Worm (Caenorhabditis elegans) whole organism, L4 larva: Measurements from ENCODE around the gene B0272.3.

Experiments
- F26F4.8 ChIP-seq: fragments of 200-800 bp; sonication (Bioruptor generic); conservative IDR thresholded peaks from 2 replicates; pipeline ENCODE4 v1.3.6; 2022; ENCODE audit warnings: missing genetic modification characterization, missing compliant biosample characterization
- F44E2.7 ChIP-seq: fragments of 200-800 bp; sonication (Bioruptor generic); IDR thresholded peaks from 2 replicates; pipeline ENCODE4 v2.1.2; 2022; ENCODE audit warnings: missing genetic modification characterization, missing compliant biosample characterization
- F49E8.2 ChIP-seq: sonication (generic microtip); optimal IDR thresholded peaks from 2 replicates; lab custom pipeline; 2016; ENCODE audit warnings: missing compliant biosample characterization, mild to moderate bottlenecking, missing genetic modification characterization, borderline replicate concordance
- Y105C5A.15 ChIP-seq: fragments of 200-800 bp; sonication (Bioruptor generic); IDR thresholded peaks from 2 replicates; pipeline ENCODE4 v1.3.6; 2022; ENCODE audit warnings: missing genetic modification characterization, missing compliant biosample characterization
- Y48G9A.11 ChIP-seq: fragments of 200-800 bp; sonication (Bioruptor generic); IDR thresholded peaks from 2 replicates; pipeline ENCODE4 v1.3.6; 2022; ENCODE audit warnings: missing genetic modification reagents, missing genetic modification characterization, missing compliant biosample characterization
- Y5F2A.4 ChIP-seq: fragments of 200-800 bp; sonication (Bioruptor generic); optimal IDR thresholded peaks from 2 replicates; lab custom pipeline; 2018; ENCODE audit warnings: mild to moderate bottlenecking, missing genetic modification characterization, missing compliant biosample characterization
- Y75B8A.6 ChIP-seq: fragments of 200-800 bp; sonication (Bioruptor generic); IDR thresholded peaks from 2 replicates; pipeline ENCODE4 v1.3.6; 2022; ENCODE audit warnings: missing genetic modification reagents, missing genetic modification characterization, missing compliant biosample characterization
- aly-2 ChIP-seq: sonication (generic microtip); optimal IDR thresholded peaks from 2 replicates; lab custom pipeline; 2018; ENCODE audit warnings: missing biosample characterization, missing genetic modification characterization
- arid-1 ChIP-seq: fragments of 200-800 bp; sonication (Bioruptor generic); conservative IDR thresholded peaks from 2 replicates; pipeline ENCODE4 v1.3.6; 2022; ENCODE audit warnings: missing genetic modification reagents, missing genetic modification characterization, missing compliant biosample characterization
- ceh-32 ChIP-seq: sonication (generic microtip); optimal IDR thresholded peaks from 2 replicates; lab custom pipeline; 2016; ENCODE audit warnings: mild to moderate bottlenecking, missing genetic modification characterization, missing compliant biosample characterization; ENCODE audit not compliant: poor library complexity
- ceh-44 ChIP-seq: fragments of 200-800 bp; sonication (Bioruptor generic); IDR thresholded peaks from 2 replicates; pipeline ENCODE4 v1.3.6; 2022; ENCODE audit warnings: missing genetic modification reagents, missing genetic modification characterization, missing compliant biosample characterization
- ceh-62 ChIP-seq: sonication (generic microtip); optimal IDR thresholded peaks from 2 replicates; lab custom pipeline; 2017; ENCODE audit warnings: missing biosample characterization, missing genetic modification characterization
- daf-16 ChIP-seq, 3 experiments: sonication (generic microtip); optimal IDR thresholded peaks; 2 replicates each; lab custom pipeline; 2016 to 2017; ENCODE audit warnings: missing genetic modification characterization in 3 of 3, missing genetic modification reagents in 3 of 3, mild to moderate bottlenecking in 2 of 3, missing compliant biosample characterization in 2 of 3, missing biosample characterization in 1 of 3, moderate library complexity in 1 of 3
- dmd-8 ChIP-seq: fragments of 200-800 bp; sonication (Bioruptor generic); IDR thresholded peaks from 2 replicates; pipeline ENCODE4 v1.3.6; 2022; ENCODE audit warnings: missing genetic modification characterization, missing compliant biosample characterization
- dmd-9 ChIP-seq: fragments of 200-800 bp; sonication (Bioruptor generic); IDR thresholded peaks from 2 replicates; pipeline ENCODE4 v1.3.6; 2022; ENCODE audit warnings: missing genetic modification reagents, missing genetic modification characterization, missing compliant biosample characterization
- dpl-1 ChIP-seq: fragments of 150-350 bp; optimal IDR thresholded peaks from 2 replicates; lab custom pipeline; 2014; ENCODE audit warnings: missing biosample characterization, missing genetic modification reagents, missing genetic modification characterization
- dve-1 ChIP-seq: sonication (generic microtip); optimal IDR thresholded peaks from 2 replicates; lab custom pipeline; 2017; ENCODE audit warnings: antibody characterized with exemption, mild to moderate bottlenecking, missing genetic modification characterization, missing compliant biosample characterization; ENCODE audit not compliant: insufficient read depth
- egl-27 ChIP-seq: sonication (generic microtip); optimal IDR thresholded peaks from 3 replicates; lab custom pipeline; 2017; ENCODE audit warnings: missing biosample characterization, missing genetic modification reagents, missing genetic modification characterization
- gei-8 ChIP-seq: fragments of 200-800 bp; sonication (Bioruptor generic); optimal IDR thresholded peaks from 2 replicates; lab custom pipeline; 2018; ENCODE audit warnings: mild to moderate bottlenecking, missing genetic modification characterization, missing compliant biosample characterization
- hlh-11 ChIP-seq: fragments of 200-800 bp; sonication (Bioruptor generic); optimal IDR thresholded peaks from 2 replicates; lab custom pipeline; 2018; ENCODE audit warnings: mild to moderate bottlenecking, missing genetic modification characterization, missing compliant biosample characterization
- lim-7 ChIP-seq: fragments of 200-800 bp; sonication (Bioruptor generic); IDR thresholded peaks from 2 replicates; pipeline ENCODE4 v1.3.6; 2022; ENCODE audit warnings: missing genetic modification characterization, missing compliant biosample characterization
- lin-1 ChIP-seq: fragments of 200-800 bp; sonication (Bioruptor generic); IDR thresholded peaks from 2 replicates; pipeline ENCODE4 v1.3.6; 2022; ENCODE audit warnings: missing genetic modification reagents, missing genetic modification characterization, missing compliant biosample characterization
- lin-13 ChIP-seq: fragments of 150-350 bp; optimal IDR thresholded peaks from 2 replicates; lab custom pipeline; 2014; ENCODE audit warnings: missing biosample characterization, missing genetic modification reagents, missing genetic modification characterization
- lin-29 ChIP-seq: fragments of 200-800 bp; sonication (Bioruptor generic); IDR thresholded peaks from 2 replicates; pipeline ENCODE4 v1.3.6; 2022; ENCODE audit warnings: missing genetic modification reagents, missing genetic modification characterization, missing compliant biosample characterization
- lin-39 ChIP-seq: fragments of 150-350 bp; optimal IDR thresholded peaks from 2 replicates; lab custom pipeline; 2014; ENCODE audit warnings: missing biosample characterization, missing genetic modification reagents, missing genetic modification characterization
- lir-3 ChIP-seq: sonication (generic microtip); optimal IDR thresholded peaks from 2 replicates; lab custom pipeline; 2016; ENCODE audit warnings: mild to moderate bottlenecking, missing genetic modification characterization, missing compliant biosample characterization
- madf-5 ChIP-seq, 2 experiments: fragments of 200-800 bp; sonication (Bioruptor generic); IDR thresholded peaks; 2 replicates each; pipeline ENCODE4 v1.3.6; 2022; ENCODE audit warnings: missing compliant biosample characterization in 2 of 2, missing genetic modification characterization in 2 of 2
- madf-9 ChIP-seq: fragments of 200-800 bp; sonication (Bioruptor generic); conservative IDR thresholded peaks from 2 replicates; pipeline ENCODE4 v1.3.6; 2022; ENCODE audit warnings: missing genetic modification reagents, missing genetic modification characterization, missing compliant biosample characterization
- mdl-1 ChIP-seq, 2 experiments: fragments of 150-350 bp in 1 of 2; sonication (generic microtip) in 1 of 2; optimal IDR thresholded peaks; 2 replicates each; lab custom pipeline; 2014 to 2017; ENCODE audit warnings: missing biosample characterization in 2 of 2, missing genetic modification characterization in 2 of 2
- mes-2 ChIP-seq: sonication (generic microtip); optimal IDR thresholded peaks from 2 replicates; lab custom pipeline; 2016; ENCODE audit warnings: missing genotype, mild to moderate bottlenecking, missing genetic modification characterization, missing compliant biosample characterization; ENCODE audit not compliant: poor library complexity, severe bottlenecking
- mxl-2 ChIP-seq: fragments of 200-800 bp; sonication (Bioruptor generic); conservative IDR thresholded peaks from 2 replicates; pipeline ENCODE4 v1.3.6; 2022; ENCODE audit warnings: missing genetic modification reagents, missing genetic modification characterization, missing compliant biosample characterization
- nhr-102 ChIP-seq: sonication (generic microtip); optimal IDR thresholded peaks from 2 replicates; lab custom pipeline; 2016; ENCODE audit warnings: mild to moderate bottlenecking, missing genetic modification characterization, moderate library complexity, missing compliant biosample characterization
- nhr-25 ChIP-seq: sonication (generic microtip); optimal IDR thresholded peaks from 2 replicates; lab custom pipeline; 2017; ENCODE audit warnings: missing genetic modification characterization, mild to moderate bottlenecking, missing compliant biosample characterization, antibody characterized with exemption, moderate library complexity, borderline replicate concordance; ENCODE audit not compliant: insufficient read depth
- nhr-42 ChIP-seq: fragments of 200-800 bp; sonication (Bioruptor generic); IDR thresholded peaks from 2 replicates; pipeline ENCODE4 v1.3.6; 2022; ENCODE audit warnings: missing genetic modification characterization, missing compliant biosample characterization
- nhr-48 ChIP-seq: sonication (generic microtip); optimal IDR thresholded peaks from 2 replicates; lab custom pipeline; 2016; ENCODE audit warnings: mild to moderate bottlenecking, missing genetic modification characterization, missing compliant biosample characterization
- pha-4 ChIP-seq, 2 experiments: fragments of 150-350 bp in 1 of 2; fragments of 200-800 bp in 1 of 2; sonication (Bioruptor generic) in 1 of 2; IDR thresholded peaks in 1 of 2; optimal IDR thresholded peaks in 1 of 2; 2 replicates each; pipeline versions ENCODE4 v1.3.6 to Lab custom; 2014 to 2022; ENCODE audit warnings: missing genetic modification characterization in 2 of 2, missing genetic modification reagents in 2 of 2, missing biosample characterization in 1 of 2, missing compliant biosample characterization in 1 of 2
- pqm-1 ChIP-seq: sonication (generic microtip); optimal IDR thresholded peaks from 2 replicates; lab custom pipeline; 2017; ENCODE audit warnings: missing biosample characterization, missing genetic modification characterization
- saeg-2 ChIP-seq: fragments of 200-800 bp; sonication (Bioruptor generic); IDR thresholded peaks from 2 replicates; pipeline ENCODE4 v1.3.6; 2022; ENCODE audit warnings: missing genetic modification reagents, missing genetic modification characterization, missing compliant biosample characterization
- set-16 ChIP-seq: fragments of 200-800 bp; sonication (Bioruptor generic); IDR thresholded peaks from 2 replicates; pipeline ENCODE4 v1.3.6; 2022; ENCODE audit warnings: missing genetic modification reagents, missing genetic modification characterization, missing compliant biosample characterization
- skn-1 ChIP-seq: fragments of 150-350 bp; optimal IDR thresholded peaks from 2 replicates; lab custom pipeline; 2014; ENCODE audit warnings: missing biosample characterization, missing genetic modification characterization
- snpc-1.2 ChIP-seq: fragments of 200-800 bp; sonication (Bioruptor generic); IDR thresholded peaks from 2 replicates; pipeline ENCODE4 v1.3.6; 2022; ENCODE audit warnings: missing genetic modification reagents, missing genetic modification characterization, missing compliant biosample characterization
- spr-1 ChIP-seq: sonication (generic microtip); optimal IDR thresholded peaks from 2 replicates; lab custom pipeline; 2016; ENCODE audit warnings: mild to moderate bottlenecking, missing genetic modification characterization, missing compliant biosample characterization
- spr-3 ChIP-seq: fragments of 200-800 bp; sonication (Bioruptor generic); optimal IDR thresholded peaks from 2 replicates; lab custom pipeline; 2018; ENCODE audit warnings: mild to moderate bottlenecking, missing genetic modification characterization, missing compliant biosample characterization
- tag-97 ChIP-seq: fragments of 200-800 bp; sonication (Bioruptor generic); IDR thresholded peaks from 2 replicates; pipeline ENCODE4 v1.3.6; 2022; ENCODE audit warnings: missing genetic modification characterization, missing compliant biosample characterization
- unc-130 ChIP-seq: sonication (generic microtip); optimal IDR thresholded peaks from 2 replicates; lab custom pipeline; 2016; ENCODE audit warnings: missing genetic modification reagents, missing genetic modification characterization, missing compliant biosample characterization
- unc-39 ChIP-seq: sonication (generic microtip); optimal IDR thresholded peaks from 2 replicates; lab custom pipeline; 2017; ENCODE audit warnings: missing biosample characterization, missing genetic modification characterization
- unc-62 ChIP-seq, 3 experiments: fragments of 150-350 bp in 1 of 3; sonication (generic microtip); optimal IDR thresholded peaks in 2 of 3; peaks in 1 of 3; 1 replicate in 1 of 3; 2 replicates in 2 of 3; lab custom pipeline; 2014 to 2017; ENCODE audit warnings: missing biosample characterization in 3 of 3, missing genetic modification characterization in 3 of 3, missing genetic modification reagents in 3 of 3, missing genotype in 1 of 3
- zfp-2 ChIP-seq: sonication (generic microtip); optimal IDR thresholded peaks from 2 replicates; lab custom pipeline; 2016; ENCODE audit warnings: mild to moderate bottlenecking, missing genetic modification characterization, missing compliant biosample characterization
- ztf-11 ChIP-seq: fragments of 150-350 bp; optimal IDR thresholded peaks from 2 replicates; lab custom pipeline; 2014; ENCODE audit warnings: missing biosample characterization, missing genetic modification characterization

B0272.3 gene

DNA sequence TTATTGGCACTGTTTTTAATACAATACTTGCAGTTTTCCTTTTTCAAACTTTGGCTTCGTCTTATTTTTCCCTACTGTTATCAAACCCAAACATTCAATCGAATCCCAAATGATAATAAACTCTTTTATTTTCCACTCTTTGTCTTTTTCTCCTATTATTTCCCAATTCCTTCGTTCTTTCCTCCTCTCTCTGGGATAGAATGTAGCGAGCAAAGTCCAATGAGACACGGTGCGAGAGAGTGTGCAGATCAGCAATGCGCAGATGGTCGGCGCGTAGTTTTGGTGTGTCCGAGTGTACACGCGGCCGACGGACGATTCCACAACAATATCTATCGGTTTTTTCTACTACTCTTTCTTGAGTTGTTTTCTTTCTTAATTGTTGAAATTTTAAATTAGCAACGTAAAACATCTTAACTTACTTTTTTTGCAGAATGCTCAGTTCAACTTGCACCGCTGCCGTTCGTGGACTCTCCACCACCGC, at the start of gene B0272.3:
Gene B0272.3, plus strand, starts transcription at position 431 of the 481 bp plus-strand sequence.
- TF ChIP-seq unc-62 (GFP tag; optimal IDR thresholded peaks at IDR 0.05 in 1 of 2; lab: Kevin White, UChicago) = peak in 1 of 2 experiments; percentile 50
- no peak for TF ChIP-seq unc-62 (tag; optimal IDR thresholded peaks at IDR 0.05; lab: Kevin White, UChicago)
- no peak for TF ChIP-seq mes-2
- TF ChIP-seq dmd-9 = no peak
- no peak for TF ChIP-seq saeg-2 (GFP tag; lab: Robert Waterston, UW)
- peak; percentile 1 to 13 for TF ChIP-seq daf-16 (GFP tag; optimal IDR thresholded peaks at IDR 0.05; lab: Kevin White, UChicago)
- peak; percentile 90 for TF ChIP-seq daf-16 (tag; optimal IDR thresholded peaks at IDR 0.05; lab: Kevin White, UChicago)
- no peak for TF ChIP-seq snpc-1.2
- TF ChIP-seq zfp-2 (tag; lab: Kevin White, UChicago) = no peak
- TF ChIP-seq tag-97 (GFP tag; lab: Robert Waterston, UW) = no peak
- no peak for TF ChIP-seq egl-27 (tag; lab: Kevin White, UChicago)
- no peak for TF ChIP-seq lin-13 (GFP tag; lab: Kevin White, UChicago)
- TF ChIP-seq nhr-25 (tag; lab: Kevin White, UChicago) = peak; percentile 41
- TF ChIP-seq lin-29 (GFP tag; lab: Robert Waterston, UW) = no peak
- TF ChIP-seq pqm-1 (tag; lab: Kevin White, UChicago) = peak; percentile 63
- peak; percentile 2 for TF ChIP-seq spr-1 (tag; lab: Kevin White, UChicago)
- no peak for TF ChIP-seq unc-39 (tag; lab: Kevin White, UChicago)
- TF ChIP-seq Y105C5A.15 (GFP tag; lab: Robert Waterston, UW) = no peak
- TF ChIP-seq madf-5 (GFP tag; IDR thresholded peaks at IDR 0.05; lab: Robert Waterston, UW) = no peak
- TF ChIP-seq F49E8.2 (tag; lab: Kevin White, UChicago) = no peak
- no peak for TF ChIP-seq lin-39 (tag; lab: Kevin White, UChicago)
- TF ChIP-seq mdl-1 (tag; optimal IDR thresholded peaks at IDR 0.05; lab: Kevin White, UChicago) = peak in 1 of 2 experiments; percentile 78
- no peak for TF ChIP-seq ztf-11 (tag; lab: Kevin White, UChicago)
- TF ChIP-seq madf-9 (GFP tag; lab: Robert Waterston, UW) = no peak
- no peak for TF ChIP-seq gei-8
- peak; percentile 88 for TF ChIP-seq hlh-11 (tag; lab: Kevin White, UChicago)
- TF ChIP-seq arid-1 = no peak
- no peak for TF ChIP-seq lim-7 (GFP tag; lab: Robert Waterston, UW)
- no peak for TF ChIP-seq unc-130 (GFP tag; lab: Kevin White, UChicago)
- TF ChIP-seq ceh-62 (tag; lab: Kevin White, UChicago) = no peak
- no peak for TF ChIP-seq lin-1 (GFP tag; lab: Robert Waterston, UW)
- TF ChIP-seq nhr-42 (GFP tag; lab: Robert Waterston, UW) = no peak
- no peak for TF ChIP-seq Y48G9A.11 (GFP tag; lab: Robert Waterston, UW)
- TF ChIP-seq dmd-8 (GFP tag; lab: Robert Waterston, UW) = no peak
- no peak for TF ChIP-seq ceh-44 (GFP tag; lab: Robert Waterston, UW)
- TF ChIP-seq pha-4 (GFP tag; IDR thresholded peaks at IDR 0.05; lab: Robert Waterston, UW) = peak; percentile 61; the same call in 1 of the 2 replicates
- no peak for TF ChIP-seq pha-4 (tag; optimal IDR thresholded peaks at IDR 0.05; lab: Kevin White, UChicago)
- no peak for TF ChIP-seq spr-3 (GFP tag; lab: Kevin White, UChicago)
- TF ChIP-seq nhr-48 (tag; lab: Kevin White, UChicago) = peak; percentile 44
- TF ChIP-seq ceh-32 (tag; lab: Kevin White, UChicago) = no peak
- TF ChIP-seq Y75B8A.6 (GFP tag; lab: Robert Waterston, UW) = no peak
- TF ChIP-seq lir-3 = no peak
- TF ChIP-seq nhr-102 (tag; lab: Kevin White, UChicago) = peak; percentile 66
- peak; percentile 91 for TF ChIP-seq dve-1 (tag; lab: Kevin White, UChicago)
- no peak for TF ChIP-seq mxl-2
- no peak for TF ChIP-seq skn-1
- no peak for TF ChIP-seq Y5F2A.4 (GFP tag; lab: Kevin White, UChicago)
- no peak for TF ChIP-seq dpl-1 (GFP tag; lab: Kevin White, UChicago)
- TF ChIP-seq F26F4.8 (GFP tag; lab: Robert Waterston, UW) = no peak
- TF ChIP-seq F44E2.7 (GFP tag; lab: Robert Waterston, UW) = no peak
- no peak for TF ChIP-seq aly-2
- TF ChIP-seq set-16 (GFP tag; lab: Robert Waterston, UW) = no peak
